Worm (Caenorhabditis elegans) whole organism, mixed stage, embryonic: ENCODE results near the gene T04F3.4.

Experiments used
- ceh-43 ChIP-seq: fragments of 200-800 bp; sonication (Bioruptor generic); optimal IDR thresholded peaks from 2 replicates; lab custom pipeline; 2018; ENCODE audit warnings: mild to moderate bottlenecking, missing genetic modification characterization, moderate library complexity, missing compliant biosample characterization
- ceh-83 ChIP-seq: fragments of 200-800 bp; sonication (Bioruptor generic); optimal IDR thresholded peaks from 2 replicates; lab custom pipeline; 2018; ENCODE audit warnings: mild to moderate bottlenecking, missing genetic modification characterization, missing compliant biosample characterization
- drap-1 ChIP-seq: fragments of 200-800 bp; sonication (Bioruptor generic); optimal IDR thresholded peaks from 3 replicates; lab custom pipeline; 2018; ENCODE audit warnings: mild to moderate bottlenecking, missing genetic modification characterization, missing compliant biosample characterization
- elt-3 ChIP-seq: fragments of 150-350 bp; optimal IDR thresholded peaks from 2 replicates; lab custom pipeline; 2014; ENCODE audit warnings: missing biosample characterization, missing genetic modification characterization
- flh-1 ChIP-seq: fragments of 200-800 bp; sonication (Bioruptor generic); optimal IDR thresholded peaks from 2 replicates; lab custom pipeline; 2018; ENCODE audit warnings: mild to moderate bottlenecking, missing genetic modification characterization, moderate library complexity, missing compliant biosample characterization
- mls-2 ChIP-seq: sonication (generic microtip); optimal IDR thresholded peaks from 2 replicates; lab custom pipeline; 2016; ENCODE audit warnings: mild to moderate bottlenecking, missing genetic modification characterization, moderate library complexity, missing compliant biosample characterization
- nhr-237 ChIP-seq: fragments of 150-350 bp; optimal IDR thresholded peaks from 2 replicates; lab custom pipeline; 2014; ENCODE audit warnings: missing biosample characterization, missing genetic modification characterization
- sem-2 ChIP-seq: fragments of 200-800 bp; sonication (Bioruptor generic); optimal IDR thresholded peaks from 2 replicates; lab custom pipeline; 2018; ENCODE audit warnings: mild to moderate bottlenecking, missing genetic modification characterization, missing compliant biosample characterization
- snpc-4 ChIP-seq: fragments of 150-350 bp; optimal IDR thresholded peaks from 2 replicates; lab custom pipeline; 2014; ENCODE audit warnings: missing biosample characterization, missing genetic modification characterization
- sptf-1 ChIP-seq: sonication (generic microtip); optimal IDR thresholded peaks from 2 replicates; lab custom pipeline; 2017; ENCODE audit warnings: mild to moderate bottlenecking, missing genetic modification characterization, moderate library complexity, missing compliant biosample characterization
- tbx-8 ChIP-seq: fragments of 200-800 bp; sonication (Bioruptor generic); optimal IDR thresholded peaks from 2 replicates; lab custom pipeline; 2018; ENCODE audit warnings: mild to moderate bottlenecking, missing genetic modification characterization, moderate library complexity, missing compliant biosample characterization
- unc-62 ChIP-seq: fragments of 150-350 bp; optimal IDR thresholded peaks from 2 replicates; lab custom pipeline; 2014; ENCODE audit warnings: missing biosample characterization, missing genetic modification reagents, missing genetic modification characterization
- zip-8 ChIP-seq: fragments of 150-350 bp; optimal IDR thresholded peaks from 2 replicates; lab custom pipeline; 2014; ENCODE audit warnings: missing biosample characterization, missing genetic modification characterization
- ztf-11 ChIP-seq: fragments of 150-350 bp; optimal IDR thresholded peaks from 2 replicates; lab custom pipeline; 2014; ENCODE audit warnings: missing biosample characterization, missing genetic modification characterization

The T04F3.4 gene

ce11 chrV:11715797-11716196 is 47.1 kb downstream of the T04F3.4 start, which contains the start of gene tre-3:
Gene tre-3, minus strand, starts transcription at chrV:11715903.
- TF ChIP-seq elt-3 (tag; lab: Kevin White, UChicago), result no peak
- TF ChIP-seq ztf-11 (tag; lab: Kevin White, UChicago), result no peak
- TF ChIP-seq nhr-237 (tag; lab: Kevin White, UChicago), result no peak
- no peak for TF ChIP-seq sem-2 (GFP tag; lab: Kevin White, UChicago)
- TF ChIP-seq ceh-83 (GFP tag; lab: Kevin White, UChicago), result no peak
- TF ChIP-seq tbx-8 (GFP tag; lab: Kevin White, UChicago), result no peak
- TF ChIP-seq drap-1, result no peak
- no peak for TF ChIP-seq ceh-43
- no peak for TF ChIP-seq sptf-1 (tag; lab: Kevin White, UChicago)
- TF ChIP-seq flh-1 (GFP tag; lab: Kevin White, UChicago), result no peak
- TF ChIP-seq unc-62, result no peak
- no peak for TF ChIP-seq mls-2 (tag; lab: Kevin White, UChicago)
- TF ChIP-seq zip-8, result no peak
- TF ChIP-seq snpc-4, result no peak
